Fruit fly (Drosophila melanogaster) whole organism, embryonic: ENCODE measurements around the gene CG31191.

Source experiments
- Antp ChIP-seq: fragments of 200-800 bp; sonication (Bioruptor generic); optimal IDR thresholded peaks from 3 replicates; lab custom pipeline; 2016; ENCODE audit warnings: missing biosample characterization, missing genetic modification characterization
- B-H2 ChIP-seq: fragments of 200-800 bp; sonication (Bioruptor generic); optimal IDR thresholded peaks from 2 replicates; lab custom pipeline; 2018; ENCODE audit warnings: missing biosample characterization, mild to moderate bottlenecking, missing genetic modification characterization
- BEAF-32 ChIP-seq: fragments of 200-800 bp; sonication (Bioruptor generic); optimal IDR thresholded peaks from 3 replicates; lab custom pipeline; 2017; ENCODE audit warnings: missing biosample characterization, missing genetic modification characterization, mild to moderate bottlenecking, moderate library complexity, missing genetic modification reagents
- CG10209 ChIP-seq: fragments of 200-800 bp; sonication (Bioruptor generic); optimal IDR thresholded peaks from 3 replicates; lab custom pipeline; 2017; ENCODE audit warnings: missing biosample characterization, mild to moderate bottlenecking, missing genetic modification characterization, missing genetic modification reagents
- CG11247 ChIP-seq: fragments of 200-800 bp; sonication (Bioruptor generic); IDR thresholded peaks from 2 replicates; pipeline ENCODE4 v1.3.6; 2022; ENCODE audit warnings: missing biosample characterization, missing genetic modification characterization
- CG11398 ChIP-seq: fragments of 200-800 bp; sonication (Bioruptor generic); optimal IDR thresholded peaks from 2 replicates; lab custom pipeline; 2016; ENCODE audit warnings: missing biosample characterization, missing genetic modification characterization
- CG11504 ChIP-seq: fragments of 200-800 bp; sonication (Bioruptor generic); optimal IDR thresholded peaks from 3 replicates; lab custom pipeline; 2019; ENCODE audit warnings: missing biosample characterization, mild to moderate bottlenecking, missing genetic modification characterization, moderate library complexity
- CG11695 ChIP-seq: fragments of 200-800 bp; sonication (Bioruptor generic); IDR thresholded peaks from 3 replicates; pipeline ENCODE4 v1.3.6; 2022; ENCODE audit warnings: missing biosample characterization, missing genetic modification characterization
- CG1602 ChIP-seq: fragments of 200-800 bp; sonication (Bioruptor generic); optimal IDR thresholded peaks from 3 replicates; lab custom pipeline; 2016; ENCODE audit warnings: missing biosample characterization, missing genetic modification characterization
- CG1603 ChIP-seq: fragments of 200-800 bp; sonication (Bioruptor generic); optimal IDR thresholded peaks from 2 replicates; lab custom pipeline; 2019; ENCODE audit warnings: missing biosample characterization, mild to moderate bottlenecking, missing genetic modification characterization, moderate library complexity
- CG17186 ChIP-seq: fragments of 200-800 bp; sonication (Bioruptor generic); optimal IDR thresholded peaks from 3 replicates; lab custom pipeline; 2017; ENCODE audit warnings: missing biosample characterization, missing genetic modification reagents, missing genetic modification characterization
- CG17612 ChIP-seq: fragments of 200-800 bp; sonication (Bioruptor generic); IDR thresholded peaks from 2 replicates; pipeline ENCODE4 v1.3.6; 2022; ENCODE audit warnings: missing biosample characterization, missing genetic modification characterization
- CG18011 ChIP-seq: fragments of 200-800 bp; sonication (Bioruptor generic); optimal IDR thresholded peaks from 2 replicates; lab custom pipeline; 2017; ENCODE audit warnings: missing biosample characterization, missing genetic modification characterization, mild to moderate bottlenecking, moderate library complexity, missing genotype
- CG18476 ChIP-seq: fragments of 200-800 bp; sonication (Bioruptor generic); optimal IDR thresholded peaks from 2 replicates; lab custom pipeline; 2016; ENCODE audit warnings: missing biosample characterization, mild to moderate bottlenecking, missing genetic modification characterization
- CG2116 ChIP-seq: fragments of 200-800 bp; sonication (Bioruptor generic); optimal IDR thresholded peaks from 3 replicates; lab custom pipeline; 2018; ENCODE audit warnings: missing biosample characterization, mild to moderate bottlenecking, missing genetic modification characterization
- CG34224 ChIP-seq: fragments of 200-800 bp; sonication (Bioruptor generic); IDR thresholded peaks from 3 replicates; pipeline ENCODE4 v1.3.6; 2022; ENCODE audit warnings: missing biosample characterization, missing genetic modification characterization; ENCODE audit not compliant: partially characterized antibody
- CG3847 ChIP-seq: fragments of 200-800 bp; sonication (Bioruptor generic); IDR thresholded peaks from 2 replicates; pipeline ENCODE4 v1.3.6; 2022; ENCODE audit warnings: missing biosample characterization, missing genetic modification characterization
- CG4707 ChIP-seq: fragments of 200-800 bp; sonication (Bioruptor generic); optimal IDR thresholded peaks from 2 replicates; lab custom pipeline; 2018; ENCODE audit warnings: missing biosample characterization, mild to moderate bottlenecking, missing genetic modification characterization, moderate library complexity
- CG6654 ChIP-seq: fragments of 200-800 bp; sonication (Bioruptor generic); optimal IDR thresholded peaks from 2 replicates; lab custom pipeline; 2017; ENCODE audit warnings: missing biosample characterization, mild to moderate bottlenecking, missing genetic modification characterization
- CG7271 ChIP-seq: fragments of 200-800 bp; sonication (Bioruptor generic); optimal IDR thresholded peaks from 2 replicates; lab custom pipeline; 2018; ENCODE audit warnings: missing biosample characterization, mild to moderate bottlenecking, missing genetic modification characterization, moderate library complexity
- CG7786 ChIP-seq: fragments of 200-800 bp; sonication (Bioruptor generic); optimal IDR thresholded peaks from 2 replicates; lab custom pipeline; 2016; ENCODE audit warnings: missing biosample characterization, missing genetic modification characterization
- CG8089 ChIP-seq: fragments of 200-800 bp; sonication (Bioruptor generic); optimal IDR thresholded peaks from 3 replicates; lab custom pipeline; 2016; ENCODE audit warnings: missing biosample characterization, missing genetic modification characterization
- CG8281 ChIP-seq: fragments of 200-800 bp; sonication (Bioruptor generic); optimal IDR thresholded peaks from 2 replicates; lab custom pipeline; 2018; ENCODE audit warnings: missing biosample characterization, mild to moderate bottlenecking, missing genetic modification characterization, moderate library complexity
- CG8765 ChIP-seq: fragments of 200-800 bp; sonication (Bioruptor generic); IDR thresholded peaks from 2 replicates; pipeline ENCODE4 v1.3.6; 2022; ENCODE audit warnings: missing biosample characterization, missing genetic modification characterization
- ERR ChIP-seq: fragments of 200-800 bp; sonication (Bioruptor generic); optimal IDR thresholded peaks from 2 replicates; lab custom pipeline; 2016; ENCODE audit warnings: missing biosample characterization, missing genetic modification characterization
- Fer1 ChIP-seq: fragments of 200-800 bp; sonication (Bioruptor generic); optimal IDR thresholded peaks from 2 replicates; lab custom pipeline; 2017; ENCODE audit warnings: missing biosample characterization, mild to moderate bottlenecking, missing genetic modification characterization
- Fer3 ChIP-seq: fragments of 200-800 bp; sonication (Bioruptor generic); optimal IDR thresholded peaks from 2 replicates; lab custom pipeline; 2018; ENCODE audit warnings: missing biosample characterization, mild to moderate bottlenecking, missing genetic modification characterization, moderate library complexity
- Lim3 ChIP-seq: fragments of 200-800 bp; sonication (Bioruptor generic); IDR thresholded peaks from 2 replicates; pipeline ENCODE4 v1.3.6; 2022; ENCODE audit warnings: missing biosample characterization, missing genetic modification characterization
- Max ChIP-seq: fragments of 200-800 bp; sonication (Bioruptor generic); optimal IDR thresholded peaks from 2 replicates; lab custom pipeline; 2016; ENCODE audit warnings: missing biosample characterization, mild to moderate bottlenecking, missing genetic modification characterization
- Oli ChIP-seq: fragments of 200-800 bp; sonication (Bioruptor generic); optimal IDR thresholded peaks from 2 replicates; lab custom pipeline; 2018; ENCODE audit warnings: missing biosample characterization, mild to moderate bottlenecking, missing genetic modification characterization, moderate library complexity
- Opbp ChIP-seq: fragments of 200-800 bp; sonication (Bioruptor generic); IDR thresholded peaks from 3 replicates; pipeline ENCODE4 v1.3.6; 2022; ENCODE audit warnings: missing biosample characterization, missing genetic modification characterization; ENCODE audit not compliant: partially characterized antibody
- Optix ChIP-seq: fragments of 200-800 bp; sonication (Bioruptor generic); IDR thresholded peaks from 3 replicates; pipeline ENCODE4 v1.3.6; 2022; ENCODE audit warnings: missing biosample characterization, missing genetic modification characterization
- Poxn ChIP-seq: fragments of 200-800 bp; sonication (Bioruptor generic); IDR thresholded peaks from 2 replicates; pipeline ENCODE4 v1.3.6; 2022; ENCODE audit warnings: missing biosample characterization, missing genetic modification characterization
- Ptx1 ChIP-seq: fragments of 200-800 bp; sonication (Bioruptor generic); IDR thresholded peaks from 2 replicates; pipeline ENCODE4 v1.3.6; 2022; ENCODE audit warnings: missing biosample characterization, missing genetic modification characterization
- Ravus ChIP-seq: fragments of 200-800 bp; sonication (Bioruptor generic); IDR thresholded peaks from 2 replicates; pipeline ENCODE4 v1.3.6; 2022; ENCODE audit warnings: missing biosample characterization, missing genetic modification characterization
- Vsx1 ChIP-seq: fragments of 200-800 bp; sonication (Bioruptor generic); optimal IDR thresholded peaks from 2 replicates; lab custom pipeline; 2017; ENCODE audit warnings: missing biosample characterization, mild to moderate bottlenecking, missing genetic modification characterization, missing genetic modification reagents
- bab2 ChIP-seq: fragments of 200-800 bp; sonication (Bioruptor generic); optimal IDR thresholded peaks from 2 replicates; lab custom pipeline; 2016; ENCODE audit warnings: missing biosample characterization, missing genetic modification characterization
- bsh ChIP-seq, 2 experiments: fragments of 200-800 bp; sonication (Bioruptor generic); optimal IDR thresholded peaks; 2 replicates each; lab custom pipeline; 2017 to 2018; ENCODE audit warnings: mild to moderate bottlenecking in 2 of 2, missing biosample characterization in 2 of 2, missing genetic modification characterization in 2 of 2, moderate library complexity in 1 of 2
- chm ChIP-seq: fragments of 200-800 bp; sonication (Bioruptor generic); IDR thresholded peaks from 2 replicates; pipeline ENCODE4 v1.3.6; 2022; ENCODE audit warnings: missing biosample characterization, missing genetic modification characterization
- cwo ChIP-seq: fragments of 200-800 bp; sonication (Bioruptor generic); optimal IDR thresholded peaks from 3 replicates; lab custom pipeline; 2017; ENCODE audit warnings: missing biosample characterization, missing genetic modification characterization, mild to moderate bottlenecking, moderate library complexity, missing genetic modification reagents
- gsb-n ChIP-seq: fragments of 200-800 bp; sonication (Bioruptor generic); optimal IDR thresholded peaks from 3 replicates; lab custom pipeline; 2018; ENCODE audit warnings: missing biosample characterization, mild to moderate bottlenecking, missing genetic modification characterization
- hth ChIP-seq: fragments of >200 bp; optimal IDR thresholded peaks from 2 replicates; lab custom pipeline; 2017; ENCODE audit warnings: inconsistent platforms
- kah ChIP-seq: fragments of 200-800 bp; sonication (Bioruptor generic); optimal IDR thresholded peaks from 2 replicates; lab custom pipeline; 2018; ENCODE audit warnings: missing biosample characterization, mild to moderate bottlenecking, missing genetic modification characterization
- klu ChIP-seq: fragments of 200-800 bp; sonication (Bioruptor generic); IDR thresholded peaks from 2 replicates; pipeline ENCODE4 v1.3.6; 2022; ENCODE audit warnings: missing biosample characterization, missing genetic modification characterization
- lbe ChIP-seq: fragments of 200-800 bp; sonication (Bioruptor generic); optimal IDR thresholded peaks from 2 replicates; lab custom pipeline; 2016; ENCODE audit warnings: missing biosample characterization, mild to moderate bottlenecking, missing genetic modification characterization
- ranshi ChIP-seq: fragments of 200-800 bp; sonication (Bioruptor generic); IDR thresholded peaks from 2 replicates; pipeline ENCODE4 v1.3.6; 2022; ENCODE audit warnings: missing biosample characterization, missing genetic modification characterization
- scrt ChIP-seq: fragments of 200-800 bp; sonication (Bioruptor generic); optimal IDR thresholded peaks from 2 replicates; lab custom pipeline; 2018; ENCODE audit warnings: missing biosample characterization, mild to moderate bottlenecking, missing genetic modification characterization, moderate library complexity
- trem ChIP-seq: fragments of 200-800 bp; optimal IDR thresholded peaks from 3 replicates; lab custom pipeline; 2019; ENCODE audit warnings: missing biosample characterization, mild to moderate bottlenecking, missing genetic modification characterization, moderate library complexity
- ttk ChIP-seq: fragments of 200-800 bp; sonication (Bioruptor generic); IDR thresholded peaks from 2 replicates; pipeline ENCODE4 v2.1.2; 2022; ENCODE audit warnings: missing biosample characterization, missing genetic modification characterization
- yki ChIP-seq: fragments of >200 bp; optimal IDR thresholded peaks from 3 replicates; lab custom pipeline; 2018
- zen ChIP-seq: fragments of 200-800 bp; sonication (Bioruptor generic); optimal IDR thresholded peaks from 3 replicates; lab custom pipeline; 2018; ENCODE audit warnings: missing biosample characterization, mild to moderate bottlenecking, missing genetic modification characterization, moderate library complexity

The CG31191 gene

dm6 chr3R:20989657-20990056 lies 44.3 kb upstream of the CG31191 start (continued):
- TF ChIP-seq CG8281 (tag; lab: Kevin White, UChicago), result peak; percentile 4
- no peak for TF ChIP-seq CG4707 (GFP tag; lab: Kevin White, UChicago)
- TF ChIP-seq lbe (GFP tag; lab: Kevin White, UChicago), result no peak
- 0 out of 2 replicates have a peak, but pooled peaks have one; percentile 16 for TF ChIP-seq chm (GFP tag; lab: Robert Waterston, UW)
- TF ChIP-seq Antp, result peak; percentile 60
- peak; percentile 17 for TF ChIP-seq CG18476
- no peak for TF ChIP-seq CG7271
- TF ChIP-seq hth (lab: Kevin White, UChicago), result no peak
- no peak for TF ChIP-seq CG8089 (GFP tag; lab: Kevin White, UChicago)
- peak; percentile 1 for TF ChIP-seq CG2116 (GFP tag; lab: Kevin White, UChicago)
- TF ChIP-seq Fer1 (GFP tag; lab: Kevin White, UChicago), result peak; percentile 55
- TF ChIP-seq CG8765 (GFP tag; lab: Robert Waterston, UW), result no peak
- peak; percentile 43 for TF ChIP-seq Fer3 (tag; lab: Kevin White, UChicago)
- no peak for TF ChIP-seq Lim3 (GFP tag; lab: Robert Waterston, UW)
- TF ChIP-seq trem (tag; lab: Kevin White, UChicago), result no peak
- peak; percentile 31; the same call in 1 of the 2 replicates for TF ChIP-seq klu (GFP tag; lab: Robert Waterston, UW)
- TF ChIP-seq bsh (GFP tag; optimal IDR thresholded peaks at IDR 0.05; lab: Kevin White, UChicago), result no peak
- peak; percentile 68 for TF ChIP-seq Oli (tag; lab: Kevin White, UChicago)
- TF ChIP-seq CG34224 (GFP tag; lab: Robert Waterston, UW), result no peak
- TF ChIP-seq Poxn, result no peak
- no peak for TF ChIP-seq ERR
- TF ChIP-seq yki (lab: Kevin White, UChicago), result no peak
- TF ChIP-seq CG3847 (GFP tag; lab: Robert Waterston, UW), result peak; percentile 53
- TF ChIP-seq CG6654, result peak; percentile 32
- peak; percentile 80 for TF ChIP-seq CG11504 (tag; lab: Kevin White, UChicago)
- TF ChIP-seq CG11695, result peak; percentile 64; the same call in 2 of the 3 replicates
- peak; percentile 30 for TF ChIP-seq scrt (GFP tag; lab: Kevin White, UChicago)
- no peak for TF ChIP-seq Opbp (GFP tag; lab: Robert Waterston, UW)
- no peak for TF ChIP-seq Optix (GFP tag; lab: Robert Waterston, UW)
- TF ChIP-seq CG10209 (GFP tag; lab: Kevin White, UChicago), result peak; percentile 49
- TF ChIP-seq CG11398 (GFP tag; lab: Kevin White, UChicago), result peak; percentile 33
- no peak for TF ChIP-seq Max
- no peak for TF ChIP-seq CG18011 (GFP tag; lab: Kevin White, UChicago)
- TF ChIP-seq CG17612 (GFP tag; lab: Robert Waterston, UW), result no peak
- TF ChIP-seq Ravus (GFP tag; lab: Robert Waterston, UW), result no peak
- TF ChIP-seq CG17186 (GFP tag; lab: Kevin White, UChicago), result no peak
- no peak for TF ChIP-seq BEAF-32 (GFP tag; lab: Kevin White, UChicago)
- TF ChIP-seq ttk, result peak; percentile 12; the same call in 1 of the 2 replicates
- TF ChIP-seq cwo (GFP tag; lab: Kevin White, UChicago), result peak; percentile 5
- TF ChIP-seq Ptx1, result peak; percentile 68
- TF ChIP-seq Vsx1 (GFP tag; lab: Kevin White, UChicago), result peak; percentile 49
- TF ChIP-seq kah (GFP tag; lab: Kevin White, UChicago), result no peak
- TF ChIP-seq CG1602 (GFP tag; lab: Kevin White, UChicago), result peak; percentile 19
- peak; percentile 48 for TF ChIP-seq CG7786 (GFP tag; lab: Kevin White, UChicago)
- TF ChIP-seq CG11247, result no peak
- peak; percentile 69 for TF ChIP-seq bab2
- no peak for TF ChIP-seq gsb-n (tag; lab: Kevin White, UChicago)
- peak; percentile 50; the same call in 1 of the 2 replicates for TF ChIP-seq ranshi
- no peak for TF ChIP-seq CG1603 (tag; lab: Kevin White, UChicago)
- no peak for TF ChIP-seq zen (tag; lab: Kevin White, UChicago)
- TF ChIP-seq B-H2 (GFP tag; lab: Kevin White, UChicago), result no peak
